Comparison of ENCODE assay signal across 1 fruit fly cellular context in genomic region chr4:959110-959920, dm6.
TF ChIP-seq lines count a peak whose summit lies in the region.

No protein-coding gene starts in this region.

TF ChIP-seq in whole organism, embryonic, 481 proteins besides CTCF, POLR2A, EP300 and RAD21 (continued from another document):
- TF ChIP-seq crc (GFP tag; optimal IDR thresholded peaks at IDR 0.05; lab: Kevin White, UChicago) (no peak), usp (GFP tag; optimal IDR thresholded peaks at IDR 0.05; lab: Kevin White, UChicago) (no peak), CG15011 (GFP tag; optimal IDR thresholded peaks at IDR 0.05; lab: Kevin White, UChicago) (no peak), sr (GFP tag; IDR thresholded peaks at IDR 0.05; lab: Robert Waterston, UW) (no peak), CG9215 (GFP tag; IDR thresholded peaks at IDR 0.05; lab: Robert Waterston, UW) (no peak), zfh1 (GFP tag; IDR thresholded peaks at IDR 0.05; lab: Robert Waterston, UW) (no peak), caup (GFP tag; optimal IDR thresholded peaks at IDR 0.05; lab: Kevin White, UChicago; ENCODE audit: severe bottlenecking) (no peak), CG10147 (GFP tag; optimal IDR thresholded peaks at IDR 0.05; lab: Kevin White, UChicago) (no peak), tna (GFP tag; IDR thresholded peaks at IDR 0.05; lab: Robert Waterston, UW; ENCODE audit: partially characterized antibody) (0 out of 2 replicates have a peak, but pooled peaks have one; percentile 17), ssp (GFP tag; IDR thresholded peaks at IDR 0.05; lab: Robert Waterston, UW) (peak; percentile 81), CG3838 (GFP tag; optimal IDR thresholded peaks at IDR 0.05; lab: Kevin White, UChicago) (no peak), Six4 (GFP tag; optimal IDR thresholded peaks at IDR 0.05; lab: Kevin White, UChicago) (no peak), az2 (GFP tag; optimal IDR thresholded peaks at IDR 0.05; lab: Kevin White, UChicago) (peak; percentile 65), pho (GFP tag; optimal IDR thresholded peaks at IDR 0.05; lab: Kevin White, UChicago) (no peak), CG8478 (optimal IDR thresholded peaks at IDR 0.05; lab: Kevin White, UChicago) (no peak), CG1024 (GFP tag; IDR thresholded peaks at IDR 0.05; lab: Robert Waterston, UW) (peak; percentile 90), toy (GFP tag; IDR thresholded peaks at IDR 0.05; lab: Robert Waterston, UW) (no peak), CG11723 (GFP tag; optimal IDR thresholded peaks at IDR 0.05; lab: Kevin White, UChicago) (peak; percentile 88), bab2 (GFP tag; optimal IDR thresholded peaks at IDR 0.05; lab: Kevin White, UChicago) (no peak), sens (GFP tag; lab: Kevin White, UChicago) (no peak), Med (GFP tag; lab: Kevin White, UChicago) (no peak), Doc2 (GFP tag; IDR thresholded peaks at IDR 0.05; lab: Robert Waterston, UW) (no peak), ab (GFP tag; optimal IDR thresholded peaks at IDR 0.05; lab: Kevin White, UChicago) (no peak), dan (GFP tag; IDR thresholded peaks at IDR 0.05; lab: Robert Waterston, UW) (no peak), HLHmδ (GFP tag; optimal IDR thresholded peaks at IDR 0.05; lab: Kevin White, UChicago) (no peak), pzg (GFP tag; optimal IDR thresholded peaks at IDR 0.05; lab: Kevin White, UChicago) (peak; percentile 43), tio (GFP tag; optimal IDR thresholded peaks at IDR 0.05; lab: Kevin White, UChicago) (no peak), yki (optimal IDR thresholded peaks at IDR 0.05; lab: Kevin White, UChicago) (no peak), BEAF-32 (GFP tag; optimal IDR thresholded peaks at IDR 0.05; lab: Kevin White, UChicago) (peak; percentile 55), CG8388 (GFP tag; optimal IDR thresholded peaks at IDR 0.05; lab: Kevin White, UChicago) (no peak), Sry-β (GFP tag; optimal IDR thresholded peaks at IDR 0.05; lab: Kevin White, UChicago) (peak; percentile 2), NFAT (GFP tag; IDR thresholded peaks at IDR 0.05; lab: Robert Waterston, UW) (no peak), CG4617 (GFP tag; optimal IDR thresholded peaks at IDR 0.05; lab: Kevin White, UChicago; ENCODE audit: borderline replicate concordance) (peak; percentile 42), CG4424 (GFP tag; optimal IDR thresholded peaks at IDR 0.05; lab: Kevin White, UChicago) (no peak), CG8290 (GFP tag; optimal IDR thresholded peaks at IDR 0.05; lab: Kevin White, UChicago) (no peak), CG8290 (tag; optimal IDR thresholded peaks at IDR 0.05; lab: Kevin White, UChicago) (peak in 1 of 2 experiments; percentile 43), Sry-δ (GFP tag; optimal IDR thresholded peaks at IDR 0.05; lab: Kevin White, UChicago) (peak; percentile 59), CG16863 (GFP tag; optimal IDR thresholded peaks at IDR 0.05; lab: Kevin White, UChicago) (no peak), gsb (GFP tag; IDR thresholded peaks at IDR 0.05; lab: Robert Waterston, UW) (no peak), lov (optimal IDR thresholded peaks at IDR 0.05; lab: Kevin White, UChicago) (no peak), lov (GFP tag; IDR thresholded peaks at IDR 0.05; lab: Robert Waterston, UW) (no peak), row (GFP tag; IDR thresholded peaks at IDR 0.05; lab: Robert Waterston, UW) (peak; percentile 69), Ravus (GFP tag; IDR thresholded peaks at IDR 0.05; lab: Robert Waterston, UW) (no peak), cato (GFP tag; optimal IDR thresholded peaks at IDR 0.05; lab: Kevin White, UChicago; ENCODE audit: borderline replicate concordance) (no peak), CG10979 (tag; optimal IDR thresholded peaks at IDR 0.05; lab: Kevin White, UChicago) (no peak), Atf-2 (GFP tag; optimal IDR thresholded peaks at IDR 0.05; lab: Kevin White, UChicago) (no peak), CG1603 (tag; optimal IDR thresholded peaks at IDR 0.05; lab: Kevin White, UChicago) (peak; percentile 96), HHEX (GFP tag; optimal IDR thresholded peaks at IDR 0.05; lab: Kevin White, UChicago) (no peak), CG2889 (GFP tag; IDR thresholded peaks at IDR 0.05; lab: Robert Waterston, UW) (no peak), CG14860 (GFP tag; IDR thresholded peaks at IDR 0.05; lab: Robert Waterston, UW; ENCODE audit: partially characterized antibody) (no peak), zen (tag; optimal IDR thresholded peaks at IDR 0.05; lab: Kevin White, UChicago) (peak; percentile 5), fd3F (GFP tag; optimal IDR thresholded peaks at IDR 0.05; lab: Kevin White, UChicago) (no peak), slp2 (GFP tag; optimal IDR thresholded peaks at IDR 0.05; lab: Kevin White, UChicago) (no peak), PHDP (tag; optimal IDR thresholded peaks at IDR 0.05; lab: Kevin White, UChicago) (no peak), pfk (GFP tag; optimal IDR thresholded peaks at IDR 0.05; lab: Kevin White, UChicago) (peak; percentile 81), CG4328 (GFP tag; optimal IDR thresholded peaks at IDR 0.05; lab: Kevin White, UChicago) (no peak), Fer1 (GFP tag; optimal IDR thresholded peaks at IDR 0.05; lab: Kevin White, UChicago) (no peak), Lhr (GFP tag; optimal IDR thresholded peaks at IDR 0.05; lab: Kevin White, UChicago) (peak; percentile 7), tap (tag; optimal IDR thresholded peaks at IDR 0.05; lab: Kevin White, UChicago) (no peak), fu2 (GFP tag; optimal IDR thresholded peaks at IDR 0.05; lab: Kevin White, UChicago) (no peak), CG7928 (GFP tag; optimal IDR thresholded peaks at IDR 0.05; lab: Kevin White, UChicago) (no peak), BtbVII (GFP tag; optimal IDR thresholded peaks at IDR 0.05; lab: Kevin White, UChicago) (no peak), CG6791 (GFP tag; IDR thresholded peaks at IDR 0.05; lab: Robert Waterston, UW; ENCODE audit: partially characterized antibody) (no peak), CG13296 (GFP tag; optimal IDR thresholded peaks at IDR 0.05; lab: Kevin White, UChicago) (no peak), gro (GFP tag; optimal IDR thresholded peaks at IDR 0.05; lab: Kevin White, UChicago) (no peak), psq (GFP tag; optimal IDR thresholded peaks at IDR 0.05; lab: Kevin White, UChicago) (no peak), CG13624 (GFP tag; optimal IDR thresholded peaks at IDR 0.05; lab: Kevin White, UChicago) (no peak), CG2199 (GFP tag; IDR thresholded peaks at IDR 0.05; lab: Robert Waterston, UW) (0 out of 3 replicates have a peak, but pooled peaks have one; percentile 24), CG5245 (GFP tag; optimal IDR thresholded peaks at IDR 0.05; lab: Kevin White, UChicago) (no peak), CG13287 (GFP tag; IDR thresholded peaks at IDR 0.05; lab: Robert Waterston, UW; ENCODE audit: partially characterized antibody) (peak; percentile 14; the same call in 1 of the 2 replicates), Scr (GFP tag; IDR thresholded peaks at IDR 0.05; lab: Robert Waterston, UW; ENCODE audit: partially characterized antibody) (peak; percentile 44), D (optimal IDR thresholded peaks at IDR 0.05; lab: Kevin White, UChicago) (no peak), D (GFP tag; optimal IDR thresholded peaks at IDR 0.05; lab: Kevin White, UChicago) (no peak), CG6272 (GFP tag; IDR thresholded peaks at IDR 0.05; lab: Robert Waterston, UW) (no peak), abd-A (tag; optimal IDR thresholded peaks at IDR 0.05; lab: Kevin White, UChicago) (no peak), Dp (GFP tag; optimal IDR thresholded peaks at IDR 0.05; lab: Kevin White, UChicago) (no peak), CG30020 (tag; optimal IDR thresholded peaks at IDR 0.05; lab: Kevin White, UChicago) (peak; percentile 98), CG32767 (GFP tag; IDR thresholded peaks at IDR 0.05; lab: Robert Waterston, UW) (no peak)
TF ChIP-seq in whole organism, embryonic: peak in this region for 24.
